Worm (Caenorhabditis elegans) whole organism, L3 larva: ENCODE data around the gene C35B8.3.

Source experiments
- R02D3.7 ChIP-seq: fragments of 150-350 bp; optimal IDR thresholded peaks from 2 replicates; lab custom pipeline; 2014; ENCODE audit warnings: missing biosample characterization, missing genetic modification characterization
- ZK546.5 ChIP-seq: sonication (generic microtip); optimal IDR thresholded peaks from 2 replicates; lab custom pipeline; 2017; ENCODE audit warnings: missing biosample characterization, missing genetic modification characterization
- aly-2 ChIP-seq: fragments of 150-350 bp; optimal IDR thresholded peaks from 2 replicates; lab custom pipeline; 2014; ENCODE audit warnings: missing biosample characterization, missing genetic modification characterization
- ama-1 ChIP-seq: fragments of 150-350 bp; optimal IDR thresholded peaks from 2 replicates; lab custom pipeline; 2018
- ceh-16 ChIP-seq: sonication (generic microtip); optimal IDR thresholded peaks from 2 replicates; lab custom pipeline; 2017; ENCODE audit warnings: missing biosample characterization, missing genetic modification characterization
- ceh-28 ChIP-seq: fragments of 150-350 bp; optimal IDR thresholded peaks from 2 replicates; lab custom pipeline; 2014; ENCODE audit warnings: missing biosample characterization, missing genetic modification reagents, missing genetic modification characterization
- ceh-9 ChIP-seq: sonication (generic microtip); optimal IDR thresholded peaks from 2 replicates; lab custom pipeline; 2018; ENCODE audit warnings: missing biosample characterization, missing genetic modification characterization
- daf-12 ChIP-seq: fragments of 150-350 bp; optimal IDR thresholded peaks from 2 replicates; lab custom pipeline; 2014; ENCODE audit warnings: missing biosample characterization, missing genetic modification reagents, missing genetic modification characterization
- egl-27 ChIP-seq: sonication (generic microtip); optimal IDR thresholded peaks from 4 replicates; lab custom pipeline; 2017; ENCODE audit warnings: missing biosample characterization, missing genetic modification reagents, missing genetic modification characterization
- egl-5 ChIP-seq: fragments of 150-350 bp; optimal IDR thresholded peaks from 2 replicates; lab custom pipeline; 2017; ENCODE audit warnings: missing biosample characterization, missing genetic modification reagents, missing genetic modification characterization, inconsistent platforms
- elt-1 ChIP-seq: fragments of 150-350 bp; optimal IDR thresholded peaks from 2 replicates; lab custom pipeline; 2014; ENCODE audit warnings: missing biosample characterization, missing genetic modification characterization
- elt-2 ChIP-seq: sonication (generic microtip); optimal IDR thresholded peaks from 2 replicates; lab custom pipeline; 2016; ENCODE audit warnings: missing genetic modification reagents, mild to moderate bottlenecking, missing genetic modification characterization, missing compliant biosample characterization
- elt-3 ChIP-seq, 3 experiments: fragments of 150-350 bp in 1 of 3; sonication (generic microtip) in 2 of 3; optimal IDR thresholded peaks; 2 replicates in 2 of 3; 4 replicates in 1 of 3; lab custom pipeline; 2014 to 2017; ENCODE audit warnings: missing biosample characterization in 3 of 3, missing genetic modification characterization in 3 of 3
- eor-1 ChIP-seq, 2 experiments: fragments of 150-350 bp; optimal IDR thresholded peaks; 2 replicates each; lab custom pipeline; 2014 to 2018; ENCODE audit warnings: missing biosample characterization in 2 of 2, missing genetic modification characterization in 2 of 2
- fkh-10 ChIP-seq: sonication (generic microtip); optimal IDR thresholded peaks from 2 replicates; lab custom pipeline; 2017; ENCODE audit warnings: missing biosample characterization, missing genetic modification reagents, missing genetic modification characterization
- fkh-2 ChIP-seq: fragments of 150-350 bp; optimal IDR thresholded peaks from 2 replicates; lab custom pipeline; 2014; ENCODE audit warnings: missing biosample characterization, missing genetic modification reagents, missing genetic modification characterization
- fos-1 ChIP-seq: fragments of 150-350 bp; optimal IDR thresholded peaks from 2 replicates; lab custom pipeline; 2014; ENCODE audit warnings: missing biosample characterization, missing genetic modification characterization
- hmg-11 ChIP-seq: sonication (generic microtip); optimal IDR thresholded peaks from 2 replicates; lab custom pipeline; 2016; ENCODE audit warnings: missing genetic modification characterization, missing compliant biosample characterization
- jun-1 ChIP-seq: fragments of 150-350 bp; optimal IDR thresholded peaks from 2 replicates; lab custom pipeline; 2014; ENCODE audit warnings: missing biosample characterization, missing genetic modification reagents, missing genetic modification characterization
- lin-15B ChIP-seq: fragments of 150-350 bp; optimal IDR thresholded peaks from 2 replicates; lab custom pipeline; 2014; ENCODE audit warnings: missing biosample characterization, missing genetic modification characterization
- lin-39 ChIP-seq: fragments of 150-350 bp; optimal IDR thresholded peaks from 2 replicates; lab custom pipeline; 2018; ENCODE audit warnings: missing biosample characterization, missing genetic modification reagents, missing genetic modification characterization
- lsy-12 ChIP-seq: sonication (generic microtip); optimal IDR thresholded peaks from 2 replicates; lab custom pipeline; 2016; ENCODE audit warnings: mild to moderate bottlenecking, missing genetic modification characterization, missing compliant biosample characterization
- mdl-1 ChIP-seq: fragments of 150-350 bp; optimal IDR thresholded peaks from 2 replicates; lab custom pipeline; 2014; ENCODE audit warnings: missing biosample characterization, missing genetic modification characterization
- nhr-11 ChIP-seq: fragments of 150-350 bp; optimal IDR thresholded peaks from 2 replicates; lab custom pipeline; 2014; ENCODE audit warnings: missing biosample characterization, missing genetic modification characterization
- nhr-12 ChIP-seq: fragments of 150-350 bp; optimal IDR thresholded peaks from 2 replicates; lab custom pipeline; 2014; ENCODE audit warnings: missing biosample characterization, missing genetic modification characterization
- nhr-23 ChIP-seq: fragments of 150-350 bp; optimal IDR thresholded peaks from 2 replicates; lab custom pipeline; 2014; ENCODE audit warnings: missing biosample characterization, missing genetic modification reagents, missing genetic modification characterization
- nhr-237 ChIP-seq: fragments of 150-350 bp; optimal IDR thresholded peaks from 2 replicates; lab custom pipeline; 2014; ENCODE audit warnings: missing biosample characterization, missing genetic modification characterization
- nhr-25 ChIP-seq: sonication (generic microtip); optimal IDR thresholded peaks from 2 replicates; lab custom pipeline; 2017; ENCODE audit warnings: missing biosample characterization, missing genetic modification characterization
- nhr-28 ChIP-seq: fragments of 150-350 bp; optimal IDR thresholded peaks from 2 replicates; lab custom pipeline; 2014; ENCODE audit warnings: missing biosample characterization, missing genetic modification characterization
- nhr-43 ChIP-seq: sonication (generic microtip); optimal IDR thresholded peaks from 2 replicates; lab custom pipeline; 2016; ENCODE audit warnings: mild to moderate bottlenecking, missing genetic modification characterization, missing compliant biosample characterization; ENCODE audit not compliant: poor library complexity, severe bottlenecking
- nhr-67 ChIP-seq: fragments of 150-350 bp; optimal IDR thresholded peaks from 2 replicates; lab custom pipeline; 2014; ENCODE audit warnings: missing biosample characterization, missing genetic modification characterization
- nhr-77 ChIP-seq: fragments of 150-350 bp; optimal IDR thresholded peaks from 2 replicates; lab custom pipeline; 2014; ENCODE audit warnings: missing biosample characterization, missing genetic modification characterization
- pha-4 ChIP-seq: fragments of 150-350 bp; optimal IDR thresholded peaks from 2 replicates; lab custom pipeline; 2014; ENCODE audit warnings: missing biosample characterization, missing genetic modification reagents, missing genetic modification characterization
- pqm-1 ChIP-seq: fragments of 150-350 bp; optimal IDR thresholded peaks from 2 replicates; lab custom pipeline; 2017; ENCODE audit warnings: missing biosample characterization, missing genetic modification characterization, inconsistent platforms
- skn-1 ChIP-seq: fragments of 150-350 bp; optimal IDR thresholded peaks from 2 replicates; lab custom pipeline; 2014; ENCODE audit warnings: missing biosample characterization, missing genetic modification characterization
- tbx-2 ChIP-seq: sonication (generic microtip); optimal IDR thresholded peaks from 2 replicates; lab custom pipeline; 2016; ENCODE audit warnings: mild to moderate bottlenecking, missing genetic modification characterization, missing compliant biosample characterization
- unc-39 ChIP-seq: sonication (generic microtip); optimal IDR thresholded peaks from 4 replicates; lab custom pipeline; 2017; ENCODE audit warnings: missing biosample characterization, missing genetic modification characterization
- unc-62 ChIP-seq: fragments of 150-350 bp; sonication (generic microtip); optimal IDR thresholded peaks from 4 replicates; lab custom pipeline; 2014; ENCODE audit warnings: missing biosample characterization, missing genetic modification reagents, missing genetic modification characterization
- zag-1 ChIP-seq: fragments of 150-350 bp; optimal IDR thresholded peaks from 2 replicates; lab custom pipeline; 2014; ENCODE audit warnings: missing biosample characterization, missing genetic modification characterization
- ztf-11 ChIP-seq: fragments of 150-350 bp; optimal IDR thresholded peaks from 2 replicates; lab custom pipeline; 2014; ENCODE audit warnings: missing biosample characterization, missing genetic modification characterization
- ztf-4 ChIP-seq: fragments of 150-350 bp; optimal IDR thresholded peaks from 2 replicates; lab custom pipeline; 2014; ENCODE audit warnings: missing biosample characterization, missing genetic modification characterization

C35B8.3 gene

DNA sequence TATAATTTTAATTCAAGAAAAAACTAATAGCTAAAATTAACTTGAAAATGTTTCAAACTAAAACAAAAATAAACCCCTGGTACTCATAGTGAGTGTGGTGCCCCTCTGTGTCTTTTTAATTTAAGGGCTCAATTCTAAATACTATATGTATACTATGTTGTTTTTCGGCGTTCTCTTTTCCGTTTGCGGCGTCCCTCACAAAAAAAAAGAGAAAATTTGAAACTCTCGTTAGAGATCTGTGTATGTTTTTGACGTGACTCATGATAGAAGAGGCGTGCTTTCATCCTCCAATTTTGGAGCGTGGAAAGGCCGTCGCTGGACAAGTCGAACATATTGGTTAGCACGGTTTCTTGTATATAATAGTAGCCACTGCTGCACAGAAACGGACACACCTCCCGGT, 37.8 kb downstream of the C35B8.3 start, which contains the start of gene pes-8:
Gene pes-8, plus strand, starts transcription at position 301 of the 400 bp plus-strand sequence.
- TF ChIP-seq aly-2 (tag; lab: Kevin White, UChicago) (no peak), ztf-4 (no peak), lin-15B (tag; lab: Kevin White, UChicago) (no peak), elt-3 (tag; optimal IDR thresholded peaks at IDR 0.05; lab: Kevin White, UChicago) (no peak), lsy-12 (tag; lab: Kevin White, UChicago) (no peak)

DNA sequence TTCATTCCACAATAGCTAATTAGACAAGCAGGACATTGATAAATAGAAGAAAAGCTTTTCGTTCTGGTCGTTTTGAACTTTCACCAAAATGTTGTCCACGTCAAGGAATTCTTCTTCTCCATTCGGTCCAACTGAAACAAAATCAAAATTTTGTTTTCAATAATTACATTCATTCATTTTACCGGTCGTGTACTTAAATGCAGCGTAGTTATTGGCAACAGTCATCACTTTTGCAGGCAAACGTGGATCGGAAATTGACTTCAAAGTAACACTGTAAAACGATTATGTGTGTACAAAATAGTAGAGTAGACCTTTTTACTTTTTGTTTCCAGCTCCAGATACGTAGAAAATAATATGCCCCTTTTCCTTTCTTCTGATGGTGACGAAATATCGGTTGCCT, 42.3 kb downstream of the C35B8.3 start:
- no peak for TF ChIP-seq unc-62

DNA sequence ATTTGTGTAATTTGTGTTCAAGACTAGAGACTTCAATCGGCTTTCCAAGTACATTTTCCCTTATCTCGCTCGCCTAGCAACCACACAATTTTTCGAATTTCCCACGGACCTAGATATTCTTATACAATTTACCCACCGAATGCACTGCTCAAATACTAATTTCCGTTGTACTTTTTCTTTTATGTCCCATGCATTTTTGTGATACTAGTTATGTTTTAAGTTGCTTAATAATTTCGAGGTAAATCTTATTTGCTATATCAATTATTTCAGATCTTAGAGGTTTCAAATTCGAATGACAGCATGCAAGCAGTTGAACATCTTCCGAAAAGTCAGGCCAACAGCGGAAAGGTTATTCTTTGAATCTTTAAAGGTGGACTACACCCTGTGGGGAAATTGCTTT, 45.8 kb downstream of the C35B8.3 start, which contains the start of gene F18G5.1:
Gene F18G5.1, plus strand, starts transcription at position 301 of the 400 bp plus-strand sequence.
- TF ChIP-seq unc-39 (tag; lab: Kevin White, UChicago) (no peak), ztf-11 (tag; lab: Kevin White, UChicago) (no peak), pqm-1 (tag; lab: Kevin White, UChicago) (no peak), jun-1 (tag; lab: Kevin White, UChicago) (no peak), hmg-11 (tag; lab: Kevin White, UChicago) (no peak), egl-5 (no peak)

DNA sequence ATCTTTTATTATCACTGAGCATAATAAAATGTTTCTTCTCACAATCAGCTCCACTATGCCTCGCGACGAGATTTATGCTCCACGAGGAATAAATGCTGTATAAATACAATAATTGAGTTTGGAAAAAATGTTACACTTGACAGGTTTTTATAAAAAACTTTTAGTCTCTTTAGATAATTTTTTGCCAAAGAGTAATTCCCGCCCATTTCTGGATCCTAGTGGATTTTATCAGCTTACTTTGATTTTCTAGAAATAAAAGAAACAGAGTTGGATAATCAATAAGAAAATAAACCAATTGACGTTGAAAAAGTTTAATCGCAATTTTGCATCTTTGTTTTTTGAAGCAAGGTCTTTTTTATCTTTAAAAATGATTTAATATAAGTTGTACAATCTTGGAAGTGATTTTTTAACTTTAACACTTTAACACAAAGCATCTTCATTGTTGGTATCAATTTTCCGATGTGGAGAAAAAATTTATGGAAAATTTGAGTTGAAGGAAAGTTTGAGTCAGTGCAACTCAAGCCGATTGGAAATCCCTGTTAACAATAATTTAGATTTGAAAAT, 48.0 kb downstream of the C35B8.3 start:
- TF ChIP-seq ztf-11 (tag; lab: Kevin White, UChicago) (no peak), elt-2 (tag; lab: Kevin White, UChicago) (peak; percentile 33)
- TF ChIP-seq, all 47 proteins: peak for 1

DNA sequence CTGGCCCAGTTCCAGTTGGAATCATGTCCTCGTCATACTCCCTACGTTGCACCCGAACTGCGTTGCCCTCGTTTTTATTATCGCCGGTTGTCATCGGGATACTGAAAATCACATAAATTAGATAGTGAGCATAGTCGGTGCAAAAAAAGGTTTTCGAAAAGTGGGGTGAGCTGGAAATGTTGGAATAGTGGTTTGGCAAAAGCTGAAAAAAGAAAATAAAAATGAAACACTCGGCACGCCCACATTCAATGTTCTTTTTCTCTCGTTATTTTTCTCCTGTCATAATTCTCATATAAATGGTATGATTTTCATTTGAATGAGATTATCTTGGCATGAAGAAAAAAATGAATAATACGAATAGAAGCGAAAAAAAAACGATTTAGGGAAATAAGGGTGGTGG, 50.5 kb downstream of the C35B8.3 start, which contains the start of gene F18G5.6:
Gene F18G5.6, minus strand, starts transcription at position 101 of the 400 bp plus-strand sequence.
- TF ChIP-seq aly-2 (tag; lab: Kevin White, UChicago) (no peak), fkh-2 (no peak), ztf-11 (tag; lab: Kevin White, UChicago) (no peak), ceh-9 (tag; lab: Kevin White, UChicago) (no peak), nhr-77 (tag; lab: Kevin White, UChicago) (no peak), elt-1 (tag; lab: Kevin White, UChicago) (no peak), mdl-1 (tag; lab: Kevin White, UChicago) (no peak), lin-39 (tag; lab: Kevin White, UChicago) (no peak), nhr-237 (tag; lab: Kevin White, UChicago) (no peak), eor-1 (tag; optimal IDR thresholded peaks at IDR 0.05; lab: Kevin White, UChicago) (no peak), egl-27 (tag; lab: Kevin White, UChicago) (no peak), nhr-25 (no peak), nhr-43 (tag; lab: Kevin White, UChicago) (no peak), fos-1 (tag; lab: Kevin White, UChicago) (no peak), daf-12 (no peak), skn-1 (no peak), elt-3 (tag; optimal IDR thresholded peaks at IDR 0.05; lab: Kevin White, UChicago) (no peak), pha-4 (tag; lab: Kevin White, UChicago) (no peak)
- TF ChIP-seq, all 47 proteins: peak for 0

DNA sequence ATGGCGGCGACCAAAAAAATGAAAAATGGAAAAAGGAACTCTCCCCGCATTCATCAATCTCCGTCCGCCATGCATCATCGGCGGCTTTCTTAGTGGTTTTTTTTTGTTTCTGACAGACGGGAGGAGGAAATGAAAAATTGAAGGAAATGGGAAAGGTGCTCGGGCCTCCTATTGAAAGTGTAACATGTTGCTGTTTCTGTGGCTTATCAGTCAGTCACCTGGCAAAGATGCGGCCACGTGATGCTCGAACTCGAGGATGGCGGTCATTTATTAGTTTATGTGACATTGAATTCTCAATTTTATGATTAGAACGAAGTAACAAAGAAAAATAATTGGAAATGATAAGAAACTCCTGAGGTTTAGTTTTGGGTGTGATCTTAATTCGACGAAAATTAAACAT, 50.9 kb downstream of the C35B8.3 start:
- TF ChIP-seq nhr-43 (tag; lab: Kevin White, UChicago) (no peak), nhr-11 (no peak), pha-4 (tag; lab: Kevin White, UChicago) (peak; percentile 80), ama-1 (peak; percentile 61), unc-39 (tag; lab: Kevin White, UChicago) (no peak), zag-1 (tag; lab: Kevin White, UChicago) (no peak), ceh-28 (tag; lab: Kevin White, UChicago) (no peak), nhr-67 (no peak), aly-2 (tag; lab: Kevin White, UChicago) (no peak), lin-39 (tag; lab: Kevin White, UChicago) (peak; percentile 76), egl-27 (tag; lab: Kevin White, UChicago) (no peak), R02D3.7 (no peak), unc-62 (no peak), jun-1 (tag; lab: Kevin White, UChicago) (peak; percentile 12), nhr-12 (tag; lab: Kevin White, UChicago) (no peak), daf-12 (no peak), ztf-4 (no peak), ceh-16 (tag; lab: Kevin White, UChicago) (no peak), ZK546.5 (no peak), lsy-12 (tag; lab: Kevin White, UChicago) (no peak), mdl-1 (tag; lab: Kevin White, UChicago) (peak; percentile 42), nhr-28 (no peak), pqm-1 (tag; lab: Kevin White, UChicago) (peak; percentile 88), fkh-10 (GFP tag; lab: Kevin White, UChicago) (no peak), fos-1 (tag; lab: Kevin White, UChicago) (no peak), nhr-23 (tag; lab: Kevin White, UChicago) (no peak), tbx-2 (tag; lab: Kevin White, UChicago) (no peak), ztf-11 (tag; lab: Kevin White, UChicago) (no peak), nhr-237 (tag; lab: Kevin White, UChicago) (no peak)
